Fruit fly (Drosophila melanogaster): ENCODE results near the gene Cpr65Ax2.
A peak's percentile ranks its signal among the peaks of the same experiment; 100 is the strongest.

Gene Cpr65Ax2

dm6 chr3L:6181776-6182175, 31.1 kb upstream of the Cpr65Ax2 start, which contains the start of gene CG10274 (continued):
- TF ChIP-seq NfI (GFP tag; optimal IDR thresholded peaks at IDR 0.05) (peak; percentile 81), HHEX (GFP tag; optimal IDR thresholded peaks at IDR 0.05) (no peak), so (GFP tag; IDR thresholded peaks at IDR 0.05) (0 out of 3 replicates have a peak, but pooled peaks have one; percentile 13), CG13624 (GFP tag; optimal IDR thresholded peaks at IDR 0.05) (peak; percentile 79), fd102C (GFP tag; optimal IDR thresholded peaks at IDR 0.05) (peak; percentile 37), vnd (GFP tag; IDR thresholded peaks at IDR 0.05; ENCODE audit: partially characterized antibody) (no peak), Elba2 (GFP tag; optimal IDR thresholded peaks at IDR 0.05) (peak; percentile 50), Hmx (GFP tag; optimal IDR thresholded peaks at IDR 0.05) (no peak), CG17612 (GFP tag; IDR thresholded peaks at IDR 0.05) (no peak), jumu (GFP tag; optimal IDR thresholded peaks at IDR 0.05) (peak; percentile 64), nom (GFP tag; optimal IDR thresholded peaks at IDR 0.05) (no peak), CG9817 (tag; optimal IDR thresholded peaks at IDR 0.05) (peak; percentile 81), D19B (GFP tag; optimal IDR thresholded peaks at IDR 0.05) (no peak), CG13296 (GFP tag; optimal IDR thresholded peaks at IDR 0.05) (no peak), fd96Cb (tag; optimal IDR thresholded peaks at IDR 0.05) (peak; percentile 65), CG8290 (GFP tag; optimal IDR thresholded peaks at IDR 0.05) (no peak), CG8290 (tag; optimal IDR thresholded peaks at IDR 0.05) (no peak), CG15073 (GFP tag; optimal IDR thresholded peaks at IDR 0.05) (no peak), sens (GFP tag) (peak; percentile 96), Kr (GFP tag; optimal IDR thresholded peaks at IDR 0.05) (no peak), crp (GFP tag; optimal IDR thresholded peaks at IDR 0.05) (peak in 1 of 2 experiments; percentile 16), Eip74EF (GFP tag; optimal IDR thresholded peaks at IDR 0.05) (no peak), CG10366 (GFP tag; IDR thresholded peaks at IDR 0.05) (peak; percentile 50), Fer2 (tag; optimal IDR thresholded peaks at IDR 0.05) (peak; percentile 72), Mad (GFP tag; optimal IDR thresholded peaks at IDR 0.05) (peak; percentile 69), Hsf (GFP tag; optimal IDR thresholded peaks at IDR 0.05) (peak; percentile 87), wek (GFP tag; optimal IDR thresholded peaks at IDR 0.05) (no peak), stwl (tag; optimal IDR thresholded peaks at IDR 0.05) (peak; percentile 90), BtbVII (GFP tag; optimal IDR thresholded peaks at IDR 0.05) (no peak), CG6689 (GFP tag; IDR thresholded peaks at IDR 0.05) (peak; percentile 34; the same call in 1 of the 2 replicates), Oli (tag; optimal IDR thresholded peaks at IDR 0.05) (peak; percentile 68), CG8944 (GFP tag; optimal IDR thresholded peaks at IDR 0.05) (peak; percentile 63), CG8388 (GFP tag; optimal IDR thresholded peaks at IDR 0.05) (peak; percentile 50), Rfx (GFP tag; IDR thresholded peaks at IDR 0.05) (peak; percentile 86), dysf (GFP tag; IDR thresholded peaks at IDR 0.05) (peak; percentile 66; the same call in 1 of the 3 replicates), MTF-1 (GFP tag; optimal IDR thresholded peaks at IDR 0.05; ENCODE audit: borderline replicate concordance) (no peak), insv (GFP tag; optimal IDR thresholded peaks at IDR 0.05) (peak in 1 of 2 experiments; percentile 31), odd (GFP tag; optimal IDR thresholded peaks at IDR 0.05) (no peak), CG15601 (tag; optimal IDR thresholded peaks at IDR 0.05) (no peak), yki (optimal IDR thresholded peaks at IDR 0.05) (no peak), ash1 (GFP tag; optimal IDR thresholded peaks at IDR 0.05) (no peak), Dref (GFP tag; IDR thresholded peaks at IDR 0.05) (no peak), rib (GFP tag; IDR thresholded peaks at IDR 0.05) (0 out of 2 replicates have a peak, but pooled peaks have one; percentile 31), Dp (GFP tag; optimal IDR thresholded peaks at IDR 0.05) (peak; percentile 75), CG30431 (GFP tag; optimal IDR thresholded peaks at IDR 0.05) (peak; percentile 16), CG11695 (GFP tag; IDR thresholded peaks at IDR 0.05) (no peak), CG13123 (GFP tag; optimal IDR thresholded peaks at IDR 0.05) (peak; percentile 36), dpn (GFP tag; optimal IDR thresholded peaks at IDR 0.05) (peak; percentile 72 to 81), Meics (GFP tag; optimal IDR thresholded peaks at IDR 0.05) (no peak), CG2678 (tag; optimal IDR thresholded peaks at IDR 0.05) (no peak), Sox102F (GFP tag; optimal IDR thresholded peaks at IDR 0.05) (no peak)
